Worm (Caenorhabditis elegans) whole organism, L4 larva: ENCODE results near the gene gur-5.

Experiments
- R02D3.7 ChIP-seq: fragments of 150-350 bp; sonication (generic microtip); optimal IDR thresholded peaks from 3 replicates; lab custom pipeline; 2014; ENCODE audit warnings: missing biosample characterization, missing genetic modification characterization
- T20F7.1 ChIP-seq: fragments of 200-800 bp; sonication (Bioruptor generic); optimal IDR thresholded peaks from 2 replicates; lab custom pipeline; 2018; ENCODE audit warnings: mild to moderate bottlenecking, missing genetic modification characterization, missing compliant biosample characterization
- T26A8.4 ChIP-seq: fragments of 200-800 bp; sonication (Bioruptor generic); IDR thresholded peaks from 2 replicates; pipeline ENCODE4 v1.3.6; 2022; ENCODE audit warnings: missing genetic modification characterization, missing compliant biosample characterization
- Y105C5A.15 ChIP-seq: fragments of 200-800 bp; sonication (Bioruptor generic); IDR thresholded peaks from 2 replicates; pipeline ENCODE4 v1.3.6; 2022; ENCODE audit warnings: missing genetic modification characterization, missing compliant biosample characterization
- Y5F2A.4 ChIP-seq: fragments of 200-800 bp; sonication (Bioruptor generic); optimal IDR thresholded peaks from 2 replicates; lab custom pipeline; 2018; ENCODE audit warnings: mild to moderate bottlenecking, missing genetic modification characterization, missing compliant biosample characterization
- ZK337.2 ChIP-seq: fragments of 200-800 bp; sonication (Bioruptor generic); IDR thresholded peaks from 2 replicates; pipeline ENCODE4 v1.3.6; 2022; ENCODE audit warnings: missing genetic modification reagents, missing genetic modification characterization, missing compliant biosample characterization
- aha-1 ChIP-seq: fragments of 150-350 bp; peaks from one replicate; lab custom pipeline; 2014; ENCODE audit warnings: missing biosample characterization, missing genetic modification characterization
- ceh-20 ChIP-seq: fragments of 200-800 bp; sonication (Bioruptor generic); IDR thresholded peaks from 2 replicates; pipeline ENCODE4 v1.3.6; 2022; ENCODE audit warnings: missing genetic modification reagents, missing genetic modification characterization, missing compliant biosample characterization
- ceh-62 ChIP-seq: sonication (generic microtip); optimal IDR thresholded peaks from 2 replicates; lab custom pipeline; 2017; ENCODE audit warnings: missing biosample characterization, missing genetic modification characterization
- ces-1 ChIP-seq: fragments of 150-350 bp; sonication (generic microtip); optimal IDR thresholded peaks from 4 replicates; lab custom pipeline; 2014; ENCODE audit warnings: missing biosample characterization, missing genetic modification reagents, missing genetic modification characterization
- daf-12 ChIP-seq: fragments of 150-350 bp; optimal IDR thresholded peaks from 2 replicates; lab custom pipeline; 2014; ENCODE audit warnings: missing biosample characterization, missing genetic modification reagents, missing genetic modification characterization
- dmd-6 ChIP-seq: fragments of 200-800 bp; sonication (Bioruptor generic); IDR thresholded peaks from 2 replicates; pipeline ENCODE4 v1.3.6; 2022; ENCODE audit warnings: missing genetic modification reagents, missing genetic modification characterization, missing compliant biosample characterization
- dmd-8 ChIP-seq: fragments of 200-800 bp; sonication (Bioruptor generic); IDR thresholded peaks from 2 replicates; pipeline ENCODE4 v1.3.6; 2022; ENCODE audit warnings: missing genetic modification characterization, missing compliant biosample characterization
- egl-43 ChIP-seq: fragments of 200-800 bp; sonication (Bioruptor generic); IDR thresholded peaks from 2 replicates; pipeline ENCODE4 v1.3.6; 2022; ENCODE audit warnings: missing genetic modification reagents, missing genetic modification characterization, missing compliant biosample characterization
- fkh-10 ChIP-seq: fragments of 150-350 bp; optimal IDR thresholded peaks from 2 replicates; lab custom pipeline; 2014; ENCODE audit warnings: missing biosample characterization, missing genetic modification reagents, missing genetic modification characterization
- fos-1 ChIP-seq: fragments of 150-350 bp; optimal IDR thresholded peaks from 2 replicates; lab custom pipeline; 2014; ENCODE audit warnings: missing biosample characterization, missing genetic modification characterization
- gei-8 ChIP-seq: fragments of 200-800 bp; sonication (Bioruptor generic); optimal IDR thresholded peaks from 2 replicates; lab custom pipeline; 2018; ENCODE audit warnings: mild to moderate bottlenecking, missing genetic modification characterization, missing compliant biosample characterization
- hif-1 ChIP-seq, 2 experiments: sonication (generic microtip); optimal IDR thresholded peaks; 2 replicates each; lab custom pipeline; 2016 to 2017; ENCODE audit warnings: missing compliant biosample characterization in 2 of 2, missing genetic modification characterization in 2 of 2, missing genetic modification reagents in 2 of 2, missing genotype in 2 of 2, mild to moderate bottlenecking in 1 of 2
- hlh-11 ChIP-seq: fragments of 200-800 bp; sonication (Bioruptor generic); optimal IDR thresholded peaks from 2 replicates; lab custom pipeline; 2018; ENCODE audit warnings: mild to moderate bottlenecking, missing genetic modification characterization, missing compliant biosample characterization
- hlh-30 ChIP-seq: sonication (generic microtip); optimal IDR thresholded peaks from 2 replicates; lab custom pipeline; 2017; ENCODE audit warnings: antibody characterized with exemption, mild to moderate bottlenecking, missing genetic modification characterization, missing compliant biosample characterization; ENCODE audit not compliant: insufficient read depth
- lin-13 ChIP-seq: fragments of 150-350 bp; optimal IDR thresholded peaks from 2 replicates; lab custom pipeline; 2014; ENCODE audit warnings: missing biosample characterization, missing genetic modification reagents, missing genetic modification characterization
- lin-15B ChIP-seq: fragments of 150-350 bp; sonication (generic microtip); optimal IDR thresholded peaks from 3 replicates; lab custom pipeline; 2014; ENCODE audit warnings: missing biosample characterization, missing genetic modification characterization
- lin-29 ChIP-seq: fragments of 200-800 bp; sonication (Bioruptor generic); IDR thresholded peaks from 2 replicates; pipeline ENCODE4 v1.3.6; 2022; ENCODE audit warnings: missing genetic modification reagents, missing genetic modification characterization, missing compliant biosample characterization
- lin-38 ChIP-seq: fragments of 200-800 bp; sonication (Bioruptor generic); IDR thresholded peaks from 2 replicates; pipeline ENCODE4 v1.3.6; 2022; ENCODE audit warnings: missing genetic modification reagents, missing genetic modification characterization, missing compliant biosample characterization
- lin-39 ChIP-seq: fragments of 150-350 bp; optimal IDR thresholded peaks from 2 replicates; lab custom pipeline; 2014; ENCODE audit warnings: missing biosample characterization, missing genetic modification reagents, missing genetic modification characterization
- lsy-2 ChIP-seq, 2 experiments: fragments of 150-350 bp in 1 of 2; sonication (generic microtip) in 1 of 2; optimal IDR thresholded peaks; 2 replicates each; lab custom pipeline; 2014 to 2017; ENCODE audit warnings: missing biosample characterization in 2 of 2, missing genetic modification characterization in 2 of 2
- madf-5 ChIP-seq, 2 experiments: fragments of 200-800 bp; sonication (Bioruptor generic); IDR thresholded peaks; 2 replicates each; pipeline ENCODE4 v1.3.6; 2022; ENCODE audit warnings: missing compliant biosample characterization in 2 of 2, missing genetic modification characterization in 2 of 2
- madf-9 ChIP-seq: fragments of 200-800 bp; sonication (Bioruptor generic); conservative IDR thresholded peaks from 2 replicates; pipeline ENCODE4 v1.3.6; 2022; ENCODE audit warnings: missing genetic modification reagents, missing genetic modification characterization, missing compliant biosample characterization
- mep-1 ChIP-seq: fragments of 150-350 bp; sonication (generic microtip); optimal IDR thresholded peaks from 3 replicates; lab custom pipeline; 2014; ENCODE audit warnings: missing biosample characterization, missing genetic modification characterization
- mes-2 ChIP-seq: sonication (generic microtip); optimal IDR thresholded peaks from 2 replicates; lab custom pipeline; 2016; ENCODE audit warnings: missing genotype, mild to moderate bottlenecking, missing genetic modification characterization, missing compliant biosample characterization; ENCODE audit not compliant: poor library complexity, severe bottlenecking
- mxl-3 ChIP-seq: fragments of 200-800 bp; sonication (Bioruptor generic); optimal IDR thresholded peaks from 2 replicates; lab custom pipeline; 2018; ENCODE audit warnings: mild to moderate bottlenecking, missing genetic modification characterization, missing compliant biosample characterization
- nhr-10 ChIP-seq: fragments of 150-350 bp; optimal IDR thresholded peaks from 2 replicates; lab custom pipeline; 2014; ENCODE audit warnings: missing biosample characterization, missing genetic modification characterization
- nhr-237 ChIP-seq: sonication (generic microtip); optimal IDR thresholded peaks from 2 replicates; lab custom pipeline; 2017; ENCODE audit warnings: missing biosample characterization, missing genetic modification characterization
- nhr-25 ChIP-seq: sonication (generic microtip); optimal IDR thresholded peaks from 2 replicates; lab custom pipeline; 2017; ENCODE audit warnings: missing genetic modification characterization, mild to moderate bottlenecking, missing compliant biosample characterization, antibody characterized with exemption, moderate library complexity, borderline replicate concordance; ENCODE audit not compliant: insufficient read depth
- nhr-41 ChIP-seq: fragments of 200-800 bp; sonication (Bioruptor generic); IDR thresholded peaks from 2 replicates; pipeline ENCODE4 v1.3.6; 2022; ENCODE audit warnings: missing genetic modification reagents, missing genetic modification characterization, missing compliant biosample characterization
- nhr-6 ChIP-seq: fragments of 150-350 bp; optimal IDR thresholded peaks from 2 replicates; lab custom pipeline; 2014; ENCODE audit warnings: missing biosample characterization, missing genetic modification characterization
- nhr-77 ChIP-seq: fragments of 150-350 bp; optimal IDR thresholded peaks from 2 replicates; lab custom pipeline; 2014; ENCODE audit warnings: missing biosample characterization, missing genetic modification characterization
- rbr-2 ChIP-seq: sonication (generic microtip); optimal IDR thresholded peaks from 2 replicates; lab custom pipeline; 2016; ENCODE audit warnings: missing genotype, missing genetic modification characterization, missing compliant biosample characterization
- saeg-2 ChIP-seq: fragments of 200-800 bp; sonication (Bioruptor generic); IDR thresholded peaks from 2 replicates; pipeline ENCODE4 v1.3.6; 2022; ENCODE audit warnings: missing genetic modification reagents, missing genetic modification characterization, missing compliant biosample characterization
- sdz-12 ChIP-seq: fragments of 200-800 bp; sonication (Bioruptor generic); optimal IDR thresholded peaks from 2 replicates; lab custom pipeline; 2018; ENCODE audit warnings: mild to moderate bottlenecking, missing genetic modification characterization, missing compliant biosample characterization
- skn-1 ChIP-seq: fragments of 150-350 bp; optimal IDR thresholded peaks from 2 replicates; lab custom pipeline; 2014; ENCODE audit warnings: missing biosample characterization, missing genetic modification characterization
- snpc-1.2 ChIP-seq: fragments of 200-800 bp; sonication (Bioruptor generic); IDR thresholded peaks from 2 replicates; pipeline ENCODE4 v1.3.6; 2022; ENCODE audit warnings: missing genetic modification reagents, missing genetic modification characterization, missing compliant biosample characterization
- snpc-4 ChIP-seq: fragments of 150-350 bp; optimal IDR thresholded peaks from 2 replicates; lab custom pipeline; 2014; ENCODE audit warnings: missing biosample characterization, missing genetic modification characterization
- spr-3 ChIP-seq: fragments of 200-800 bp; sonication (Bioruptor generic); optimal IDR thresholded peaks from 2 replicates; lab custom pipeline; 2018; ENCODE audit warnings: mild to moderate bottlenecking, missing genetic modification characterization, missing compliant biosample characterization
- tra-1 ChIP-seq: fragments of 200-800 bp; sonication (Bioruptor generic); IDR thresholded peaks from 2 replicates; pipeline ENCODE4 v1.3.6; 2022; ENCODE audit warnings: missing genetic modification reagents, missing genetic modification characterization, missing compliant biosample characterization
- unc-39 ChIP-seq: sonication (generic microtip); optimal IDR thresholded peaks from 2 replicates; lab custom pipeline; 2017; ENCODE audit warnings: missing biosample characterization, missing genetic modification characterization
- unc-62 ChIP-seq, 3 experiments: fragments of 150-350 bp in 1 of 3; sonication (generic microtip); optimal IDR thresholded peaks in 2 of 3; peaks in 1 of 3; 1 replicate in 1 of 3; 2 replicates in 2 of 3; lab custom pipeline; 2014 to 2017; ENCODE audit warnings: missing biosample characterization in 3 of 3, missing genetic modification characterization in 3 of 3, missing genetic modification reagents in 3 of 3, missing genotype in 1 of 3
- vab-7 ChIP-seq: fragments of 200-800 bp; sonication (Bioruptor generic); IDR thresholded peaks from 2 replicates; pipeline ENCODE4 v1.3.6; 2022; ENCODE audit warnings: missing genetic modification reagents, missing genetic modification characterization, missing compliant biosample characterization
- zag-1 ChIP-seq: fragments of 150-350 bp; optimal IDR thresholded peaks from 2 replicates; lab custom pipeline; 2014; ENCODE audit warnings: missing biosample characterization, missing genetic modification characterization
- zfp-2 ChIP-seq: sonication (generic microtip); optimal IDR thresholded peaks from 2 replicates; lab custom pipeline; 2016; ENCODE audit warnings: mild to moderate bottlenecking, missing genetic modification characterization, missing compliant biosample characterization
- zip-11 ChIP-seq: fragments of 200-800 bp; sonication (Bioruptor generic); IDR thresholded peaks from 2 replicates; pipeline ENCODE4 v1.3.6; 2022; ENCODE audit warnings: missing genetic modification characterization, missing compliant biosample characterization
- ztf-7 ChIP-seq: fragments of 150-350 bp; optimal IDR thresholded peaks from 2 replicates; lab custom pipeline; 2014; ENCODE audit warnings: missing biosample characterization, missing genetic modification characterization

The gur-5 gene

ce11 chrII:5281137-5281536 lies 4.0 kb upstream of the gur-5 start:
- TF ChIP-seq R02D3.7 (tag; lab: Kevin White, UChicago) (no peak), snpc-1.2 (GFP tag; lab: Robert Waterston, UW) (no peak), sdz-12 (GFP tag; lab: Kevin White, UChicago) (no peak), nhr-6 (tag; lab: Kevin White, UChicago) (no peak), madf-9 (GFP tag; lab: Robert Waterston, UW) (no peak), egl-43 (GFP tag; lab: Robert Waterston, UW) (no peak), snpc-4 (no peak), gei-8 (GFP tag; lab: Kevin White, UChicago) (no peak), ceh-20 (GFP tag; lab: Robert Waterston, UW) (peak; percentile 84), hif-1 (tag; optimal IDR thresholded peaks at IDR 0.05; lab: Kevin White, UChicago) (peak in 1 of 2 experiments; percentile 61), lin-39 (tag; lab: Kevin White, UChicago) (no peak), zag-1 (tag; lab: Kevin White, UChicago) (no peak), dmd-6 (GFP tag; lab: Robert Waterston, UW) (peak; percentile 63), lin-38 (no peak), hlh-11 (tag; lab: Kevin White, UChicago) (peak; percentile 73), nhr-10 (tag; lab: Kevin White, UChicago) (peak; percentile 57), T20F7.1 (no peak), ZK337.2 (GFP tag; lab: Robert Waterston, UW) (no peak), mes-2 (peak; percentile 29), hlh-30 (tag; lab: Kevin White, UChicago) (peak; percentile 37), nhr-41 (GFP tag; lab: Robert Waterston, UW) (no peak), zfp-2 (tag; lab: Kevin White, UChicago) (no peak), Y105C5A.15 (no peak), unc-62 (GFP tag; optimal IDR thresholded peaks at IDR 0.05 in 1 of 2; lab: Kevin White, UChicago) (peak in 1 of 2 experiments; percentile 59), unc-62 (tag; optimal IDR thresholded peaks at IDR 0.05; lab: Kevin White, UChicago) (no peak), nhr-25 (no peak), vab-7 (GFP tag; lab: Robert Waterston, UW) (no peak), lin-29 (no peak), T26A8.4 (GFP tag; lab: Robert Waterston, UW) (no peak), daf-12 (tag; lab: Kevin White, UChicago) (no peak), tra-1 (GFP tag; lab: Robert Waterston, UW) (peak; percentile 4; the same call in 1 of the 2 replicates), madf-5 (GFP tag; IDR thresholded peaks at IDR 0.05; lab: Robert Waterston, UW) (no peak), fkh-10 (GFP tag; lab: Kevin White, UChicago) (no peak), lin-15B (tag; lab: Kevin White, UChicago) (no peak), rbr-2 (tag; lab: Kevin White, UChicago) (no peak), skn-1 (no peak), ztf-7 (no peak), fos-1 (tag; lab: Kevin White, UChicago) (no peak), dmd-8 (GFP tag; lab: Robert Waterston, UW) (no peak), ces-1 (no peak), ceh-62 (tag; lab: Kevin White, UChicago) (no peak), nhr-237 (tag; lab: Kevin White, UChicago) (no peak), spr-3 (GFP tag; lab: Kevin White, UChicago) (no peak), lsy-2 (tag; optimal IDR thresholded peaks at IDR 0.05; lab: Kevin White, UChicago) (peak; percentile 20 to 39), nhr-77 (no peak), Y5F2A.4 (GFP tag; lab: Kevin White, UChicago) (no peak), mxl-3 (GFP tag; lab: Kevin White, UChicago) (peak; percentile 7), lin-13 (GFP tag; lab: Kevin White, UChicago) (no peak), aha-1 (peak; percentile 98), saeg-2 (GFP tag; lab: Robert Waterston, UW) (no peak), unc-39 (no peak), zip-11 (GFP tag; lab: Robert Waterston, UW) (no peak), mep-1 (tag; lab: Kevin White, UChicago) (peak; percentile 58)
